Worm (Caenorhabditis elegans) whole organism, young adult: ENCODE results near the gene C16C10.4.

Experiments
- B0019.2 ChIP-seq: fragments of 200-800 bp; sonication (Bioruptor generic); conservative IDR thresholded peaks from 2 replicates; pipeline ENCODE4 v1.3.6; 2022; ENCODE audit warnings: missing genetic modification reagents, missing genetic modification characterization, missing compliant biosample characterization
- B0336.3 ChIP-seq: fragments of 200-800 bp; sonication (Bioruptor generic); IDR thresholded peaks from 2 replicates; pipeline ENCODE4 v1.3.6; 2022; ENCODE audit warnings: missing genetic modification characterization, missing compliant biosample characterization
- C06A6.2 ChIP-seq: fragments of 200-800 bp; sonication (Bioruptor generic); conservative IDR thresholded peaks from 2 replicates; pipeline ENCODE4 v1.3.6; 2022; ENCODE audit warnings: missing genetic modification characterization, missing compliant biosample characterization
- D2030.7 ChIP-seq: fragments of 200-800 bp; sonication (Bioruptor generic); IDR thresholded peaks from 2 replicates; pipeline ENCODE4 v1.3.6; 2022; ENCODE audit warnings: missing genetic modification reagents, missing genetic modification characterization, missing compliant biosample characterization
- F10E7.11 ChIP-seq: sonication (generic microtip); optimal IDR thresholded peaks from 2 replicates; lab custom pipeline; 2017; ENCODE audit warnings: mild to moderate bottlenecking, missing genetic modification characterization, moderate library complexity, missing compliant biosample characterization
- F37B4.10 ChIP-seq: fragments of 200-800 bp; sonication (Bioruptor generic); IDR thresholded peaks from 2 replicates; pipeline ENCODE4 v1.3.6; 2022; ENCODE audit warnings: missing genetic modification characterization, missing compliant biosample characterization
- F39B2.1 ChIP-seq: fragments of 200-800 bp; sonication (Bioruptor generic); IDR thresholded peaks from 2 replicates; pipeline ENCODE4 v1.3.6; 2022; ENCODE audit warnings: missing genetic modification reagents, missing genetic modification characterization, missing compliant biosample characterization
- F49E8.2 ChIP-seq: sonication (generic microtip); optimal IDR thresholded peaks from 3 replicates; lab custom pipeline; 2017; ENCODE audit warnings: missing genetic modification characterization, mild to moderate bottlenecking, missing compliant biosample characterization, antibody characterized with exemption, moderate library complexity; ENCODE audit not compliant: insufficient read depth
- F52B5.7 ChIP-seq: sonication (generic microtip); optimal IDR thresholded peaks from 2 replicates; lab custom pipeline; 2016; ENCODE audit warnings: mild to moderate bottlenecking, missing genetic modification characterization, missing compliant biosample characterization
- F55B11.4 ChIP-seq: sonication (generic microtip); optimal IDR thresholded peaks from 2 replicates; lab custom pipeline; 2016; ENCODE audit warnings: missing compliant biosample characterization, missing genetic modification characterization, borderline replicate concordance; ENCODE audit not compliant: insufficient read depth
- F57A8.1 ChIP-seq: fragments of 200-800 bp; sonication (Bioruptor generic); optimal IDR thresholded peaks from 2 replicates; lab custom pipeline; 2018; ENCODE audit warnings: mild to moderate bottlenecking, missing genetic modification characterization, moderate library complexity, missing compliant biosample characterization
- F57C9.4 ChIP-seq: sonication (generic microtip); optimal IDR thresholded peaks from 2 replicates; lab custom pipeline; 2017; ENCODE audit warnings: mild to moderate bottlenecking, missing genetic modification characterization, missing compliant biosample characterization
- K11D2.4 ChIP-seq: fragments of 200-800 bp; sonication (Bioruptor generic); IDR thresholded peaks from 2 replicates; pipeline ENCODE4 v1.3.6; 2022; ENCODE audit warnings: missing genetic modification reagents, missing genetic modification characterization, missing compliant biosample characterization
- T07F8.4 ChIP-seq: sonication (generic microtip); optimal IDR thresholded peaks from 2 replicates; lab custom pipeline; 2016; ENCODE audit warnings: mild to moderate bottlenecking, missing genetic modification characterization, moderate library complexity, missing compliant biosample characterization
- ZK185.1 ChIP-seq: sonication (generic microtip); optimal IDR thresholded peaks from 2 replicates; lab custom pipeline; 2016; ENCODE audit warnings: mild to moderate bottlenecking, missing genetic modification characterization, missing compliant biosample characterization; ENCODE audit not compliant: poor library complexity, severe bottlenecking
- aptf-3 ChIP-seq: fragments of 200-800 bp; sonication (Bioruptor generic); IDR thresholded peaks from 2 replicates; pipeline ENCODE4 v1.3.6; 2022; ENCODE audit warnings: missing genetic modification characterization, missing compliant biosample characterization
- atf-7 ChIP-seq: sonication (generic microtip); optimal IDR thresholded peaks from 2 replicates; lab custom pipeline; 2017; ENCODE audit warnings: mild to moderate bottlenecking, missing genetic modification characterization, missing compliant biosample characterization
- attf-3 ChIP-seq: fragments of 200-800 bp; sonication (Bioruptor generic); conservative IDR thresholded peaks from 2 replicates; pipeline ENCODE4 v1.3.6; 2022; ENCODE audit warnings: missing genetic modification reagents, missing genetic modification characterization, missing compliant biosample characterization
- attf-6 ChIP-seq: fragments of 200-800 bp; sonication (Bioruptor generic); IDR thresholded peaks from 2 replicates; pipeline ENCODE4 v1.3.6; 2022; ENCODE audit warnings: missing genetic modification reagents, missing genetic modification characterization, missing compliant biosample characterization
- chd-7 ChIP-seq: sonication (generic microtip); optimal IDR thresholded peaks from 2 replicates; lab custom pipeline; 2016; ENCODE audit warnings: mild to moderate bottlenecking, missing genetic modification characterization, moderate library complexity, missing compliant biosample characterization
- dox-1 ChIP-seq: fragments of 200-800 bp; sonication (Bioruptor generic); IDR thresholded peaks from 2 replicates; pipeline ENCODE4 v1.3.6; 2022; ENCODE audit warnings: missing genetic modification reagents, missing genetic modification characterization, missing compliant biosample characterization
- efl-1 ChIP-seq: fragments of 150-350 bp; optimal IDR thresholded peaks from 2 replicates; lab custom pipeline; 2014; ENCODE audit warnings: missing biosample characterization, missing genetic modification reagents, missing genetic modification characterization
- ekl-4 ChIP-seq: fragments of 200-800 bp; sonication (Bioruptor generic); IDR thresholded peaks from 2 replicates; pipeline ENCODE4 v1.3.6; 2022; ENCODE audit warnings: missing genetic modification reagents, missing genetic modification characterization, missing compliant biosample characterization
- ets-4 ChIP-seq: fragments of 200-800 bp; sonication (Bioruptor generic); optimal IDR thresholded peaks from 2 replicates; lab custom pipeline; 2018; ENCODE audit warnings: mild to moderate bottlenecking, missing genetic modification characterization, missing compliant biosample characterization
- him-1 ChIP-seq: sonication (generic microtip); optimal IDR thresholded peaks from 2 replicates; lab custom pipeline; 2016; ENCODE audit warnings: missing genotype, missing genetic modification reagents, missing genetic modification characterization, missing compliant biosample characterization
- hlh-26 ChIP-seq: fragments of 200-800 bp; sonication (Bioruptor generic); conservative IDR thresholded peaks from 2 replicates; pipeline ENCODE4 v1.3.6; 2022; ENCODE audit warnings: missing genetic modification reagents, missing genetic modification characterization, missing compliant biosample characterization
- hmg-1.2 ChIP-seq: fragments of 200-800 bp; sonication (Bioruptor generic); IDR thresholded peaks from 2 replicates; pipeline ENCODE4 v1.3.6; 2022; ENCODE audit warnings: missing genetic modification reagents, missing genetic modification characterization, missing compliant biosample characterization
- hmg-20 ChIP-seq: fragments of 200-800 bp; sonication (Bioruptor generic); IDR thresholded peaks from 2 replicates; pipeline ENCODE4 v1.3.6; 2022; ENCODE audit warnings: missing genetic modification reagents, missing genetic modification characterization, missing compliant biosample characterization
- hrde-1 ChIP-seq: sonication (generic microtip); optimal IDR thresholded peaks from 2 replicates; lab custom pipeline; 2016; ENCODE audit warnings: missing genetic modification characterization, mild to moderate bottlenecking, missing compliant biosample characterization, moderate library complexity, missing genotype, missing genetic modification reagents, borderline replicate concordance
- lag-1 ChIP-seq: fragments of 200-800 bp; sonication (Bioruptor generic); IDR thresholded peaks from 2 replicates; pipeline ENCODE4 v1.3.6; 2022; ENCODE audit warnings: missing genetic modification reagents, missing genetic modification characterization, missing compliant biosample characterization
- lin-26 ChIP-seq: fragments of 200-800 bp; sonication (Bioruptor generic); IDR thresholded peaks from 2 replicates; pipeline ENCODE4 v1.3.6; 2022; ENCODE audit warnings: missing genetic modification reagents, missing genetic modification characterization, missing compliant biosample characterization
- lin-40 ChIP-seq: sonication (generic microtip); optimal IDR thresholded peaks from 2 replicates; lab custom pipeline; 2016; ENCODE audit warnings: missing genetic modification characterization, mild to moderate bottlenecking, missing compliant biosample characterization, missing genotype, missing genetic modification reagents
- lsy-27 ChIP-seq: sonication (generic microtip); optimal IDR thresholded peaks from 2 replicates; lab custom pipeline; 2017; ENCODE audit warnings: missing genetic modification characterization, mild to moderate bottlenecking, missing compliant biosample characterization, antibody characterized with exemption, missing genotype, borderline replicate concordance; ENCODE audit not compliant: insufficient read depth
- madf-10 ChIP-seq: sonication (generic microtip); optimal IDR thresholded peaks from 2 replicates; lab custom pipeline; 2016; ENCODE audit warnings: mild to moderate bottlenecking, missing genetic modification characterization, missing compliant biosample characterization
- madf-8 ChIP-seq: fragments of 200-800 bp; sonication (Bioruptor generic); conservative IDR thresholded peaks from 2 replicates; pipeline ENCODE4 v1.3.6; 2022; ENCODE audit warnings: missing genetic modification reagents, missing genetic modification characterization, missing compliant biosample characterization
- mes-4 ChIP-seq: sonication (generic microtip); optimal IDR thresholded peaks from 2 replicates; lab custom pipeline; 2016; ENCODE audit warnings: missing genotype, missing genetic modification characterization, missing compliant biosample characterization
- nfya-2 ChIP-seq: fragments of 200-800 bp; sonication (Bioruptor generic); IDR thresholded peaks from 2 replicates; pipeline ENCODE4 v1.3.6; 2022; ENCODE audit warnings: missing genetic modification reagents, missing genetic modification characterization, missing compliant biosample characterization
- nfyb-1 ChIP-seq: fragments of 200-800 bp; sonication (Bioruptor generic); IDR thresholded peaks from 2 replicates; pipeline ENCODE4 v1.3.6; 2022; ENCODE audit warnings: missing genetic modification reagents, missing genetic modification characterization, missing compliant biosample characterization
- nhr-27 ChIP-seq: fragments of 200-800 bp; sonication (Bioruptor generic); optimal IDR thresholded peaks from 2 replicates; lab custom pipeline; 2018; ENCODE audit warnings: mild to moderate bottlenecking, missing genetic modification characterization, moderate library complexity, missing compliant biosample characterization
- pbrm-1 ChIP-seq: fragments of 200-800 bp; sonication (Bioruptor generic); IDR thresholded peaks from 2 replicates; pipeline ENCODE4 v1.3.6; 2022; ENCODE audit warnings: missing genetic modification reagents, missing genetic modification characterization, missing compliant biosample characterization
- rec-8 ChIP-seq, 2 experiments: sonication (generic microtip); optimal IDR thresholded peaks; 2 replicates each; lab custom pipeline; 2016; ENCODE audit warnings: mild to moderate bottlenecking in 2 of 2, missing genetic modification characterization in 2 of 2, missing genetic modification reagents in 2 of 2, missing genotype in 2 of 2, missing biosample characterization in 1 of 2, missing compliant biosample characterization in 1 of 2, moderate library complexity in 1 of 2
- rpc-1 ChIP-seq, 2 experiments: fragments of 150-350 bp in 1 of 2; sonication (generic microtip) in 1 of 2; optimal IDR thresholded peaks; 2 replicates each; lab custom pipeline; 2014 to 2018; ENCODE audit warnings: missing biosample characterization in 1 of 2, missing genetic modification characterization in 1 of 2, missing genetic modification reagents in 1 of 2, missing genotype in 1 of 2
- tbx-9 ChIP-seq: sonication (generic microtip); optimal IDR thresholded peaks from 2 replicates; lab custom pipeline; 2016; ENCODE audit warnings: borderline replicate concordance, missing genetic modification characterization, inconsistent platforms, missing compliant biosample characterization
- xnd-1 ChIP-seq: sonication (generic microtip); optimal IDR thresholded peaks from 2 replicates; lab custom pipeline; 2016; ENCODE audit warnings: missing genotype, missing genetic modification reagents, missing genetic modification characterization, missing compliant biosample characterization
- ztf-22 ChIP-seq: fragments of 200-800 bp; sonication (Bioruptor generic); optimal IDR thresholded peaks from 2 replicates; lab custom pipeline; 2018; ENCODE audit warnings: mild to moderate bottlenecking, missing genetic modification characterization, moderate library complexity, missing compliant biosample characterization
- ztf-28 ChIP-seq: fragments of 200-800 bp; sonication (Bioruptor generic); IDR thresholded peaks from 2 replicates; pipeline ENCODE4 v1.3.6; 2022; ENCODE audit warnings: missing genetic modification reagents, missing genetic modification characterization, missing compliant biosample characterization
- ztf-6 ChIP-seq: fragments of 200-800 bp; sonication (Bioruptor generic); IDR thresholded peaks from 2 replicates; pipeline ENCODE4 v1.3.6; 2022; ENCODE audit warnings: missing genetic modification reagents, missing genetic modification characterization, missing compliant biosample characterization

Gene C16C10.4

ce11 chrIII:4151548-4152104 is 19.5 kb upstream of the C16C10.4 start, which contains the start of the genes wht-3 and har-1:
Gene wht-3, minus strand, starts transcription at chrIII:4151598.
Gene har-1, plus strand, starts transcription at chrIII:4152054.
- TF ChIP-seq rec-8 (tag; optimal IDR thresholded peaks at IDR 0.05; lab: Kevin White, UChicago), result no peak
- TF ChIP-seq F57A8.1 (GFP tag; lab: Kevin White, UChicago), result no peak
- no peak for TF ChIP-seq lin-40
- TF ChIP-seq K11D2.4 (GFP tag; lab: Robert Waterston, UW), result no peak
- no peak for TF ChIP-seq efl-1 (GFP tag; lab: Kevin White, UChicago)
- no peak for TF ChIP-seq tbx-9 (tag; lab: Kevin White, UChicago)
- TF ChIP-seq lag-1 (GFP tag; lab: Robert Waterston, UW), result no peak
- peak; percentile 36 for TF ChIP-seq atf-7 (tag; lab: Kevin White, UChicago)
- no peak for TF ChIP-seq him-1 (tag; lab: Kevin White, UChicago)
- TF ChIP-seq nfya-2 (GFP tag; lab: Robert Waterston, UW), result no peak
- TF ChIP-seq ets-4 (GFP tag; lab: Kevin White, UChicago), result no peak
- no peak for TF ChIP-seq hmg-20 (GFP tag; lab: Robert Waterston, UW)
- TF ChIP-seq ekl-4 (GFP tag; lab: Robert Waterston, UW), result 0 out of 2 replicates have a peak, but pooled peaks have one; percentile 37
- TF ChIP-seq F52B5.7, result no peak
- no peak for TF ChIP-seq ztf-22
- 0 out of 2 replicates have a peak, but pooled peaks have one; percentile 4 for TF ChIP-seq hmg-1.2
- no peak for TF ChIP-seq ZK185.1 (tag; lab: Kevin White, UChicago)
- no peak for TF ChIP-seq madf-10 (tag; lab: Kevin White, UChicago)
- TF ChIP-seq C06A6.2 (GFP tag; lab: Robert Waterston, UW), result no peak
- TF ChIP-seq T07F8.4, result no peak
- no peak for TF ChIP-seq xnd-1 (tag; lab: Kevin White, UChicago)
- TF ChIP-seq B0019.2 (GFP tag; lab: Robert Waterston, UW), result no peak
- no peak for TF ChIP-seq mes-4 (tag; lab: Kevin White, UChicago)
- TF ChIP-seq attf-6 (GFP tag; lab: Robert Waterston, UW), result no peak
- TF ChIP-seq B0336.3, result 0 out of 2 replicates have a peak, but pooled peaks have one; percentile 35
- TF ChIP-seq nfyb-1 (GFP tag; lab: Robert Waterston, UW), result no peak; the same call in 1 of the 2 replicates
- TF ChIP-seq lsy-27 (tag; lab: Kevin White, UChicago), result no peak
- TF ChIP-seq F55B11.4 (tag; lab: Kevin White, UChicago), result no peak
- TF ChIP-seq hrde-1 (tag; lab: Kevin White, UChicago), result no peak
- no peak for TF ChIP-seq F57C9.4 (tag; lab: Kevin White, UChicago)
- no peak for TF ChIP-seq nhr-27 (tag; lab: Kevin White, UChicago)
- no peak for TF ChIP-seq F49E8.2 (tag; lab: Kevin White, UChicago)
- no peak for TF ChIP-seq dox-1 (GFP tag; lab: Robert Waterston, UW)
- TF ChIP-seq F37B4.10, result no peak
- no peak for TF ChIP-seq lin-26
- TF ChIP-seq aptf-3 (GFP tag; lab: Robert Waterston, UW), result no peak
- TF ChIP-seq pbrm-1, result no peak
- no peak for TF ChIP-seq madf-8 (GFP tag; lab: Robert Waterston, UW)
- no peak for TF ChIP-seq attf-3 (GFP tag; lab: Robert Waterston, UW)
- no peak for TF ChIP-seq F10E7.11 (tag; lab: Kevin White, UChicago)
- 0 out of 2 replicates have a peak, but pooled peaks have one; percentile 15 for TF ChIP-seq F39B2.1 (GFP tag; lab: Robert Waterston, UW)
- TF ChIP-seq chd-7 (tag; lab: Kevin White, UChicago), result no peak
- TF ChIP-seq rpc-1 (optimal IDR thresholded peaks at IDR 0.05; lab: Kevin White, UChicago), result no peak
- TF ChIP-seq rpc-1 (tag; optimal IDR thresholded peaks at IDR 0.05; lab: Kevin White, UChicago), result no peak
- no peak for TF ChIP-seq ztf-28 (GFP tag; lab: Robert Waterston, UW)
- no peak for TF ChIP-seq hlh-26
- no peak for TF ChIP-seq ztf-6
- no peak for TF ChIP-seq D2030.7 (GFP tag; lab: Robert Waterston, UW)
